Worm (Caenorhabditis elegans) whole organism, L3 larva: ENCODE results near the gene C17H11.2.

Experiments used
- fkh-10 ChIP-seq: sonication (generic microtip); optimal IDR thresholded peaks from 2 replicates; lab custom pipeline; 2017; ENCODE audit warnings: missing biosample characterization, missing genetic modification reagents, missing genetic modification characterization
- fos-1 ChIP-seq: fragments of 150-350 bp; optimal IDR thresholded peaks from 2 replicates; lab custom pipeline; 2014; ENCODE audit warnings: missing biosample characterization, missing genetic modification characterization
- lin-39 ChIP-seq: fragments of 150-350 bp; optimal IDR thresholded peaks from 2 replicates; lab custom pipeline; 2018; ENCODE audit warnings: missing biosample characterization, missing genetic modification reagents, missing genetic modification characterization
- nfya-1 ChIP-seq: sonication (generic microtip); optimal IDR thresholded peaks from 2 replicates; lab custom pipeline; 2017; ENCODE audit warnings: missing genetic modification characterization, mild to moderate bottlenecking, missing compliant biosample characterization, antibody characterized with exemption, moderate library complexity; ENCODE audit not compliant: insufficient read depth
- nhr-76 ChIP-seq: fragments of 150-350 bp; sonication (generic microtip); optimal IDR thresholded peaks from 5 replicates; lab custom pipeline; 2014; ENCODE audit warnings: missing biosample characterization, missing genetic modification characterization
- pqm-1 ChIP-seq: fragments of 150-350 bp; optimal IDR thresholded peaks from 2 replicates; lab custom pipeline; 2017; ENCODE audit warnings: missing biosample characterization, missing genetic modification characterization, inconsistent platforms
- unc-39 ChIP-seq: sonication (generic microtip); optimal IDR thresholded peaks from 4 replicates; lab custom pipeline; 2017; ENCODE audit warnings: missing biosample characterization, missing genetic modification characterization
- unc-62 ChIP-seq: fragments of 150-350 bp; sonication (generic microtip); optimal IDR thresholded peaks from 4 replicates; lab custom pipeline; 2014; ENCODE audit warnings: missing biosample characterization, missing genetic modification reagents, missing genetic modification characterization
- ztf-11 ChIP-seq: fragments of 150-350 bp; optimal IDR thresholded peaks from 2 replicates; lab custom pipeline; 2014; ENCODE audit warnings: missing biosample characterization, missing genetic modification characterization

DNA sequence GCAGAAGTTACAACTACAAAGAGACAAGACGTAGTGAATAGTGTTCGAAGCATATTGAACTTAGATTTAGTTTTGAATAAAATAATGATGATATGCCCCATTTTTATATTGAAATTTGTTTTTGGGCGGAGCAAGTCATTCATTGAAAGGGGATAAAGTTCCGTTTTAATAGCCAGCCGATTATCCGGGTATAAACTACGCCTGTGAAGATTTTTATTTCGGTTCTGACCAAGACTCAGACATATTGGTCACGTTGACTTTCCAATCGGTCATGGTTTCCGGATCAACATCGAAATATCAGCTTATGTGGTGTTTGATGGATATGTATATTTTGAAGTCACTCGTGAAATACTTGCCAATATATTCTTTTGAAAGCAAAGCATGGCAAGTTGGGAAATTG is 48.9 kb downstream of the C17H11.2 start, which contains the start of gene K02A6.4:
- TF ChIP-seq ztf-11 (tag; lab: Kevin White, UChicago): no peak
- no peak for TF ChIP-seq unc-62 (GFP tag; lab: Kevin White, UChicago)
- TF ChIP-seq unc-39 (tag; lab: Kevin White, UChicago): no peak
- TF ChIP-seq lin-39 (tag; lab: Kevin White, UChicago): no peak
- no peak for TF ChIP-seq nfya-1
- TF ChIP-seq pqm-1 (tag; lab: Kevin White, UChicago): no peak
- no peak for TF ChIP-seq fkh-10 (GFP tag; lab: Kevin White, UChicago)
- TF ChIP-seq nhr-76 (tag; lab: Kevin White, UChicago): no peak
- no peak for TF ChIP-seq fos-1 (tag; lab: Kevin White, UChicago)
